Worm (Caenorhabditis elegans): ENCODE data around the gene ndnf-1.
A peak's percentile ranks its signal among the peaks of the same experiment; 100 is the strongest.

ndnf-1 gene

DNA sequence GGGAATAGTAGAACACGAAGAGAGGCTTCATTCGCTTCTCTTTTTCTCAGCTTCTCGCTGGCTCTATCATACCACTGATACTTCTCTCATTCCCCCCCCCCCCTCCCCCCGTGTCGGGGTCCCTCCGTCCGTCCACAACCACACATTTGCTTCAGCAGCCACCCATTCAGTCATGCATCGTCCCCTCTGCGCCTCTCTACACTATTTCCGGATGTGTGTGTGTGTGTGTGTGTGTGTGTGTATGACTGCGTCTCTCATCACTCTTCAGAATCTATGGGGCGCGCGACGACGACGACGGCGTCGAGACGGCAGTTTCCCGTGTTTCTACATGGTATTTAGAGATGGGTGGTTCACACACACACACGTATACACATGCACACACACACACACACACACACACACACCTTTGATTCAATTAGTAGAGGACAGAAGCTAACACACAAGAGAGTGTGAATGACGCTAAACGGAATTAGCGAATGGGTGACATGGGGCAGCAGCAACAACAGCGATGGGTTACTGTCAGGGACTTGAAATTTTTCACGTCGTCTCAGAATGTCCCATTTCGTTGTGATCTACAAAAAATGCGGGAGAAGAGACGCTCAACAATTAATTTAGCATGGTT, 35.4 kb downstream of the ndnf-1 start:
- TF ChIP-seq pha-4 (tag; optimal IDR thresholded peaks at IDR 0.05) (peak; percentile 21), mdl-1 (tag; optimal IDR thresholded peaks at IDR 0.05) (peak; percentile 36), fkh-10 (GFP tag; optimal IDR thresholded peaks at IDR 0.05) (peak; percentile 24), unc-62 (GFP tag; optimal IDR thresholded peaks at IDR 0.05) (peak; percentile 0), ama-1 (optimal IDR thresholded peaks at IDR 0.05) (no peak), sea-2 (GFP tag; optimal IDR thresholded peaks at IDR 0.05) (no peak), lsy-12 (tag; optimal IDR thresholded peaks at IDR 0.05) (peak; percentile 61), nhr-25 (tag; optimal IDR thresholded peaks at IDR 0.05) (peak; percentile 40), snpc-4 (tag; optimal IDR thresholded peaks at IDR 0.05) (no peak), ceh-28 (tag; optimal IDR thresholded peaks at IDR 0.05) (no peak), unc-39 (tag; optimal IDR thresholded peaks at IDR 0.05) (no peak), ceh-16 (tag; optimal IDR thresholded peaks at IDR 0.05) (no peak), nfya-1 (tag; optimal IDR thresholded peaks at IDR 0.05; ENCODE audit: insufficient read depth) (peak; percentile 82), ceh-82 (tag; optimal IDR thresholded peaks at IDR 0.05) (peak; percentile 0), ZK546.5 (tag; optimal IDR thresholded peaks at IDR 0.05) (no peak), hmg-11 (tag; optimal IDR thresholded peaks at IDR 0.05) (peak; percentile 93), zag-1 (tag; optimal IDR thresholded peaks at IDR 0.05) (peak; percentile 60), egl-27 (tag; optimal IDR thresholded peaks at IDR 0.05) (no peak), skn-1 (tag; optimal IDR thresholded peaks at IDR 0.05) (peak; percentile 11)

DNA sequence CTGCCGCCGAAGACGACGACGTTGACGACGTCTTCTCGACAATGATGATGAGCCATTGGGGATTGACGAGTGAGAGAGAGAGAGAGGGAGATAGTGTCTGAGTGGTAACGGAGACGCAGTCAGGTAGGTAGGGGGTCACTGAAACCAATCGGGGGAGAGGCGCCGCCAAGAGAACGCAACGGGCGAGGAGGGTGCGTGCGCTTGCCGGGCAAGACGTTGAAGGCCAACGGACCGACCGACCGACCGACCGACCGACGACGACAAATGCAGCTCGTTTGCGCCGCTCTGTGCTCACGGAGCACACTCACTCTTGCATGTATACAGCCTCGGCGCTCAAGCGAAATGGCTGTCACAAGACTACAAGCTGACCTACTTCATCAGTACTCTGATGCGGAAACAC, 38.2 kb downstream of the ndnf-1 start:
- TF ChIP-seq nfya-1 (tag; optimal IDR thresholded peaks at IDR 0.05; ENCODE audit: insufficient read depth) (peak; percentile 75), elt-3 (tag; optimal IDR thresholded peaks at IDR 0.05) (no peak), lin-39 (tag; optimal IDR thresholded peaks at IDR 0.05) (peak; percentile 87), pha-4 (tag; optimal IDR thresholded peaks at IDR 0.05) (no peak), tbx-2 (tag; optimal IDR thresholded peaks at IDR 0.05) (peak; percentile 12), ceh-82 (tag; optimal IDR thresholded peaks at IDR 0.05) (no peak), hmg-11 (tag; optimal IDR thresholded peaks at IDR 0.05) (peak; percentile 8), ama-1 (optimal IDR thresholded peaks at IDR 0.05) (no peak), snpc-4 (tag; optimal IDR thresholded peaks at IDR 0.05) (no peak)

DNA sequence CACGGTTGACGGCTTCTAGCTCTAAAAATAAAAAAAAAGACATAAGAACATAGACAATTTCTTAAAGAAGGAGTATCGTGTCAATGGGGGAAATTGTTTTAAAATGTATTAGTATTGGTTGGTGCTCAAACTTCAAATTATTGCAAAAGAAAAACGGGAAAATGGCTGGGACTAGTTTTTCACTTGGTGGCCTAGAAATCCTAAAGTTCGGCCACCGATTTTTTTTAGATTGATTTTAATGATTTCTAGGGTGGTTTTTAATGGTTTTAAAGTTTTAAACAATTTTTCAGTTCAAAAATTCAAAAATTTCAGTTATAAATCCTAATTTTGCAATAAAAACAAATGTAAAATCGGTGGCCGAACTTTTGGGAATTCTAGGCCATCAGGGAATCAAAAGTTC, 42.0 kb downstream of the ndnf-1 start:
- TF ChIP-seq ama-1 (optimal IDR thresholded peaks at IDR 0.05) (no peak), nhr-25 (tag; optimal IDR thresholded peaks at IDR 0.05) (no peak), nhr-43 (tag; optimal IDR thresholded peaks at IDR 0.05; ENCODE audit: poor library complexity, severe bottlenecking) (no peak), daf-12 (tag; optimal IDR thresholded peaks at IDR 0.05) (no peak), hmg-11 (tag; optimal IDR thresholded peaks at IDR 0.05) (no peak), aly-2 (tag; optimal IDR thresholded peaks at IDR 0.05) (no peak), unc-39 (tag; optimal IDR thresholded peaks at IDR 0.05) (no peak), skn-1 (tag; optimal IDR thresholded peaks at IDR 0.05) (no peak), zag-1 (tag; optimal IDR thresholded peaks at IDR 0.05) (no peak), mdl-1 (tag; optimal IDR thresholded peaks at IDR 0.05) (no peak), sea-2 (GFP tag; optimal IDR thresholded peaks at IDR 0.05) (no peak)

ce11 chrIV:2982443-2982842, 46.3 kb downstream of the ndnf-1 start:
- TF ChIP-seq ceh-28 (tag; optimal IDR thresholded peaks at IDR 0.05) (no peak), snpc-4 (tag; optimal IDR thresholded peaks at IDR 0.05) (no peak), lin-15B (tag; optimal IDR thresholded peaks at IDR 0.05) (no peak), nfya-1 (tag; optimal IDR thresholded peaks at IDR 0.05; ENCODE audit: insufficient read depth) (no peak), eor-1 (tag; optimal IDR thresholded peaks at IDR 0.05) (no peak), lin-39 (tag; optimal IDR thresholded peaks at IDR 0.05) (no peak), unc-62 (GFP tag; optimal IDR thresholded peaks at IDR 0.05) (no peak)

ce11 chrIV:2978384-2978783, 50.4 kb downstream of the ndnf-1 start, which contains the start of gene lad-2:
Gene lad-2 (minus strand): TSS chrIV:2978484.
- no peak for TF ChIP-seq ceh-16 (tag; optimal IDR thresholded peaks at IDR 0.05)
- no peak for TF ChIP-seq snpc-4 (tag; optimal IDR thresholded peaks at IDR 0.05)
- TF ChIP-seq R02D3.7 (tag; optimal IDR thresholded peaks at IDR 0.05) = no peak
- no peak for TF ChIP-seq lin-39 (tag; optimal IDR thresholded peaks at IDR 0.05)
- no peak for TF ChIP-seq ZK546.5 (tag; optimal IDR thresholded peaks at IDR 0.05)
- TF ChIP-seq nhr-23 (tag; optimal IDR thresholded peaks at IDR 0.05) = no peak
- TF ChIP-seq ztf-4 (tag; optimal IDR thresholded peaks at IDR 0.05) = no peak
- no peak for TF ChIP-seq mml-1 (tag; optimal IDR thresholded peaks at IDR 0.05)
- TF ChIP-seq egl-5 (tag; optimal IDR thresholded peaks at IDR 0.05) = no peak
- TF ChIP-seq hmg-11 (tag; optimal IDR thresholded peaks at IDR 0.05) = no peak
- TF ChIP-seq eor-1 (tag; optimal IDR thresholded peaks at IDR 0.05) = no peak
- no peak for TF ChIP-seq pha-4 (tag; optimal IDR thresholded peaks at IDR 0.05)
- TF ChIP-seq nhr-12 (tag; optimal IDR thresholded peaks at IDR 0.05) = no peak
- TF ChIP-seq ceh-9 (tag; optimal IDR thresholded peaks at IDR 0.05) = no peak

Data from whole organism, L3 larva.